Worm (Caenorhabditis elegans) whole organism, dauer: ENCODE measurements around the gene T19B10.5.
"Not testable (repeated sequence)": the region's sequence is repeated elsewhere in the genome, so short reads cannot be mapped to it uniquely, and the experiment has no call there.

Source experiments
- unc-62 ChIP-seq: sonication (generic microtip); optimal IDR thresholded peaks from 2 replicates; lab custom pipeline; 2017; ENCODE audit warnings: missing biosample characterization, missing genetic modification reagents, missing genetic modification characterization

T19B10.5 gene

ce11 chrV:11260622-11261021 lies 26.2 kb downstream of the T19B10.5 start, which contains the start of gene F07B10.7:
Gene F07B10.7, minus strand, starts transcription at chrV:11260722.
- no peak for TF ChIP-seq unc-62 (GFP tag; lab: Kevin White, UChicago)

DNA sequence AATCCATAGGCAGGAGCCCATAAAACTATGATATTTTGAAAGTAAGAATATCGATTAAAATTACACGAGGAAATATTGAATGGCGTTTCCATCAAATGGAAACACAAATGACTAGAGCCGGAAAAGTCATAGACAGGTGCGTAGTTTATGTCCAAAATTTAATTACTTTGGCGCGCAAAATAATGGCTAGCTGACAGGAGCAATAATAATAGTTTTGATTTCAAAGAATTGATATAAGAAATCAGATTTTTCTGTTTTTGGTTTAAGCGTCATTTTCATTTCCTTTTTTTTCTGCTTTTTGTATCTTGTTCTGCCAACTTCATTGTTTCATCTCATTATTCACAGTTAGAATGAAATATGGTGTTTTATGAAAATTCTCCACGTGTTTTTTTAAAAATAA lies 28.6 kb downstream of the T19B10.5 start, which contains the start of gene F07B10.4:
Gene F07B10.4, minus strand, starts transcription at position 101 of the 400 bp plus-strand sequence.
- TF ChIP-seq unc-62 (GFP tag; lab: Kevin White, UChicago) = no peak

- no peak for TF ChIP-seq unc-62 (GFP tag; lab: Kevin White, UChicago)
Measured at ce11 chrV:11265482-11265881, 31.0 kb downstream of the T19B10.5 start, which contains the start of gene cln-3.1. Gene cln-3.1, minus strand, starts transcription at chrV:11265652.

ce11 chrV:11266681-11267080 lies 32.2 kb downstream of the T19B10.5 start, which contains the start of gene str-116:
Gene str-116, plus strand, starts transcription at chrV:11266981.
- TF ChIP-seq unc-62 (GFP tag; lab: Kevin White, UChicago) = no peak

DNA sequence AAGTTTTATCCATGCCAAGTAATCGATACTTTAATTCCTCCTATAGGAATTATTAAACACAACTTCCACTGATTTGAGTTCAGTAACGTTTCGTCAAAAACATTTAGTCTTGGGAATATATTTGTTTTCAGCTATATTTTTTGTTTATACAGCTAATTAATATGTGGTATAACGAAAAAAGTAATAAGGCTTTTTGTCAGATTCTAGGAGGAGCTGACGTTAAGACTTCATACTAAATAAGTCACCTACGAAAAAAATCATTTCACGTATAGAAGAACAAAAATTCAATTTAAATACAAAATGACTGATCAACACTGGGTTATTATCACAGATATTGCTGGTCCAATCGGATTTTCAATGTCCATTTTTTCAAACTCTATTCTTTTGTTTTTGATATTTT lies 34.3 kb downstream of the T19B10.5 start, which contains the start of gene str-115:
Gene str-115, plus strand, starts transcription at position 301 of the 400 bp plus-strand sequence.
- TF ChIP-seq unc-62 (GFP tag; lab: Kevin White, UChicago) = no peak

ce11 chrV:11271051-11271450 lies 36.6 kb downstream of the T19B10.5 start, which contains the start of gene clec-222:
Gene clec-222, plus strand, starts transcription at chrV:11271351.
- no peak for TF ChIP-seq unc-62 (GFP tag; lab: Kevin White, UChicago)

DNA sequence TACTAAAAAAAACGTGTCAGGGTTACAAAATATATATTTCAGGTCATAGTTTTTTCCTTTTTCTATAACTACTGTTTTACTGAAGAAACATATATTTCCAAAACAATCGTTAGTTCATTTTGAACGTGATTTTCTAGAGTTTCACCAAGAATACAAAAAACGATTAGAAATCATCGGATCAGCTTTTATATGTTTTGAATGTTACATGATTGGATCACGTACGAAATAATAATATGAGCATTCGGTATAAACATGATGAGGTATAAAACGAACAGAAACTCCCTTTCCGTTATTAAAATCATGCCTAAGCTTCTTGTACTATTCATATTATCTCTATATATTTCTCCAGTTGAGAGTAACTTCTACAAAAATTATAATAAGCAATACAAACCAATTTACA lies 38.4 kb downstream of the T19B10.5 start, which contains the start of gene clec-223:
Gene clec-223, plus strand, starts transcription at position 301 of the 400 bp plus-strand sequence.
- no peak for TF ChIP-seq unc-62 (GFP tag; lab: Kevin White, UChicago)

DNA sequence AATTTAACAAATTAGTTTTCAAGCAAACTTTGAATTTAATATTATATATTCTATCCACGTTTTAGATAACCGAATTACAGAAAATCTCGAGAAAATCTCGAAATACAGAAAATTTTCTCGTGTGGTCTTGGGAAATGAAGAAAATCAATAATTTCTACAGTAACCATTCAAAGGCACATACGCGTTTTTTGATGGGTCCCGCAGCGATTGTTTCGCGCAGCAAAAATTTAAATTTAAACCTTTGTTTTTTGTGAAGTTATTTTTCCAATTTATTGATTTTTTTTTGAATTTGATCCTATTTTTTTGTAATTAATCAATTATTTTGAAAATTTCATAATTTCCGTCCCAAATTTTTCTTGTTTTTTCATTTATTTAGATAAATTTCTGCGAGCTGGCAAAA lies 45.1 kb downstream of the T19B10.5 start:
- no peak for TF ChIP-seq unc-62 (GFP tag; lab: Kevin White, UChicago)

DNA sequence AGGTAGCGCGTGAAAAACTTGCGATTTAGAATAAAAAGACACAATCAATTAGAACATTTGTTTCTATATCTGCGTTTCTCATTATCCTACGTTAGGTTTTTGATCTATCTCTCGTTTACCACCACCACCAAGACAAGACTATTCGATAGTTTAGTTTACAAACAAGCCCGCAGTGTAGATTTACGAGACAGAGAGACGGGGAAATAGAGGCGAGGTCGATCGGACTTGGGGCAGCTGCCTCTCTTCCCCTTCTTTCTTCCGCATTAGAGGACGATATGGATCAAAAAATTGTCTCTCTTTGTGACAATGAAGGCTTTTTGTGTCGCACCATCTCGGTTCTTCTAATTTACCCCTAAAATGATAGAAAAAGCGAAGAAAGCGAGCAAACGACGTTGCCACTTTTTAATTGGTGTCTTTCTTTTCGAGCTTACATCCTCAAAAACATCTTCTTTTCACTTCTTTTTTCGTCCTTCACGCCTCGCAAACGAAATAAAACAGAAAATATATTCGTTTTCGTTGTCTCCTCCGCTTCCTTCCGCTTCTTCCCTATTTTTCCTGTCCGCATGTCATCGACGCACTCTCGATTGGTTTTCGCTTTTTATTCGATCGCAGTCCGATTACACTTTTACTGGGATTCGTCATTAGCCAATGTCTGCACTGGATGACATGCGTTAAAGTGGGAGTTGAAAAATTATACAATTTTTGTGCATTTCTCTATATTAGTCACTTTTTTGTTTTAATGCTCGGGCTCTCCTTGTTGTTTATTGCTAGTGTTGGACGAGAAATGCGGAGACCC lies 47.2 kb downstream of the T19B10.5 start:
- no peak for TF ChIP-seq unc-62 (GFP tag; lab: Kevin White, UChicago)

ce11 chrV:11282272-11282671 lies 47.8 kb downstream of the T19B10.5 start, which contains the start of gene gly-20:
Gene gly-20, plus strand, starts transcription at chrV:11282572.
- no peak for TF ChIP-seq unc-62 (GFP tag; lab: Kevin White, UChicago)

ce11 chrV:11286114-11286513 lies 51.7 kb downstream of the T19B10.5 start, which contains the start of gene C03E10.3:
Gene C03E10.3, plus strand, starts transcription at chrV:11286414.
- TF ChIP-seq unc-62 (GFP tag; lab: Kevin White, UChicago) = not testable (repeated sequence)
